Worm (Caenorhabditis elegans): ENCODE data around the gene kel-10.

DNA sequence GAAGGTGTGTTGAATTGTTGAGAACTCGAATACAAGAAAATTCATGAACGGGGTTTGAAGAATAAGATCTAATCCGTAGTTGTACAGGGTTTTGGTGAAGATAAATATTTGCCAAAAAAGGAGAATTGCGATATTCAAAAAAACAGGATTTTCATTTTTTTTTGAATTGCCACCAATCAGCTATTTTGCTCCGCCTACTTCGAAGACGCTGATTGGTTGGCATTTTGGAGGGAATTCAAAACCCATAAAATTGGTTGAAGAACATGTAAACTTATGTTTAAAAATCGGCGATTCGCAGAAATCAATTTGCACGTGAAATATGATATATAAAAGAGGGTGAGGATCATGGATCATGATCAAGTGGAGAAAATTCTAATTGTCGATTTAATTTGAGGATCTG lies 25.2 kb downstream of the kel-10 start:
- TF ChIP-seq him-1 (tag; optimal IDR thresholded peaks at IDR 0.05) (no peak), W03F9.2 (tag; optimal IDR thresholded peaks at IDR 0.05) (no peak)

All from whole organism, L4/young adult.